Fruit fly (Drosophila melanogaster) whole organism, embryonic: ENCODE measurements around the gene CG45100.

Source experiments
- B-H2 ChIP-seq: fragments of 200-800 bp; sonication (Bioruptor generic); optimal IDR thresholded peaks from 2 replicates; lab custom pipeline; 2018; ENCODE audit warnings: missing biosample characterization, mild to moderate bottlenecking, missing genetic modification characterization
- BtbVII ChIP-seq: fragments of 200-800 bp; sonication (Bioruptor generic); optimal IDR thresholded peaks from 3 replicates; lab custom pipeline; 2017; ENCODE audit warnings: missing biosample characterization, mild to moderate bottlenecking, missing genetic modification characterization
- CG10147 ChIP-seq: fragments of 200-800 bp; sonication (Bioruptor generic); optimal IDR thresholded peaks from 2 replicates; lab custom pipeline; 2019; ENCODE audit warnings: missing biosample characterization, mild to moderate bottlenecking, missing genetic modification characterization, moderate library complexity
- CG10209 ChIP-seq: fragments of 200-800 bp; sonication (Bioruptor generic); optimal IDR thresholded peaks from 3 replicates; lab custom pipeline; 2017; ENCODE audit warnings: missing biosample characterization, mild to moderate bottlenecking, missing genetic modification characterization, missing genetic modification reagents
- CG10274 ChIP-seq: fragments of 200-800 bp; sonication (Bioruptor generic); optimal IDR thresholded peaks from 3 replicates; lab custom pipeline; 2017; ENCODE audit warnings: missing biosample characterization, mild to moderate bottlenecking, missing genetic modification characterization
- CG10431 ChIP-seq: fragments of 200-800 bp; sonication (Bioruptor generic); optimal IDR thresholded peaks from 3 replicates; lab custom pipeline; 2018; ENCODE audit warnings: missing biosample characterization, mild to moderate bottlenecking, missing genetic modification characterization
- CG10565 ChIP-seq: fragments of 200-800 bp; sonication (Bioruptor generic); optimal IDR thresholded peaks from 3 replicates; lab custom pipeline; 2016; ENCODE audit warnings: missing biosample characterization, mild to moderate bottlenecking, missing genetic modification characterization
- CG10959 ChIP-seq: fragments of 200-800 bp; sonication (Bioruptor generic); IDR thresholded peaks from 2 replicates; pipeline ENCODE4 v1.3.6; 2022; ENCODE audit warnings: missing biosample characterization, missing genetic modification characterization
- CG11560 ChIP-seq: fragments of 200-800 bp; sonication (Bioruptor generic); IDR thresholded peaks from 3 replicates; pipeline ENCODE4 v1.3.6; 2022; ENCODE audit warnings: missing biosample characterization, missing genetic modification characterization
- CG12071 ChIP-seq: fragments of 200-800 bp; sonication (Bioruptor generic); optimal IDR thresholded peaks from 3 replicates; lab custom pipeline; 2018; ENCODE audit warnings: missing biosample characterization, mild to moderate bottlenecking, missing genetic modification characterization
- CG15011 ChIP-seq: fragments of 200-800 bp; sonication (Bioruptor generic); optimal IDR thresholded peaks from 3 replicates; lab custom pipeline; 2018; ENCODE audit warnings: missing biosample characterization, mild to moderate bottlenecking, missing genetic modification characterization
- CG15514 ChIP-seq: fragments of 200-800 bp; sonication (Bioruptor generic); optimal IDR thresholded peaks from 3 replicates; lab custom pipeline; 2017; ENCODE audit warnings: missing biosample characterization, missing genetic modification characterization, mild to moderate bottlenecking, moderate library complexity, missing genetic modification reagents
- CG17186 ChIP-seq: fragments of 200-800 bp; sonication (Bioruptor generic); optimal IDR thresholded peaks from 3 replicates; lab custom pipeline; 2017; ENCODE audit warnings: missing biosample characterization, missing genetic modification reagents, missing genetic modification characterization
- CG17359 ChIP-seq: fragments of 200-800 bp; sonication (Bioruptor generic); optimal IDR thresholded peaks from 3 replicates; lab custom pipeline; 2018; ENCODE audit warnings: missing biosample characterization, mild to moderate bottlenecking, missing genetic modification characterization, moderate library complexity
- CG17912 ChIP-seq: fragments of 200-800 bp; sonication (Bioruptor generic); optimal IDR thresholded peaks from 2 replicates; lab custom pipeline; 2018; ENCODE audit warnings: missing biosample characterization, mild to moderate bottlenecking, missing genetic modification characterization
- CG7839 ChIP-seq: fragments of 200-800 bp; sonication (Bioruptor generic); optimal IDR thresholded peaks from 3 replicates; lab custom pipeline; 2018; ENCODE audit warnings: missing biosample characterization, mild to moderate bottlenecking, missing genetic modification characterization, moderate library complexity
- Drgx ChIP-seq: fragments of 200-800 bp; sonication (Bioruptor generic); IDR thresholded peaks from 2 replicates; pipeline ENCODE4 v1.3.6; 2022; ENCODE audit warnings: missing biosample characterization, missing genetic modification characterization
- Fer1 ChIP-seq: fragments of 200-800 bp; sonication (Bioruptor generic); optimal IDR thresholded peaks from 2 replicates; lab custom pipeline; 2017; ENCODE audit warnings: missing biosample characterization, mild to moderate bottlenecking, missing genetic modification characterization
- Fer3 ChIP-seq: fragments of 200-800 bp; sonication (Bioruptor generic); optimal IDR thresholded peaks from 2 replicates; lab custom pipeline; 2018; ENCODE audit warnings: missing biosample characterization, mild to moderate bottlenecking, missing genetic modification characterization, moderate library complexity
- Hr51 ChIP-seq, 2 experiments: fragments of 200-800 bp; sonication (Bioruptor generic); optimal IDR thresholded peaks; 2 replicates in 1 of 2; 3 replicates in 1 of 2; lab custom pipeline; 2016 to 2018; ENCODE audit warnings: missing biosample characterization in 2 of 2, missing genetic modification characterization in 2 of 2, mild to moderate bottlenecking in 1 of 2, moderate library complexity in 1 of 2
- Ptx1 ChIP-seq: fragments of 200-800 bp; sonication (Bioruptor generic); IDR thresholded peaks from 2 replicates; pipeline ENCODE4 v1.3.6; 2022; ENCODE audit warnings: missing biosample characterization, missing genetic modification characterization
- TFAM ChIP-seq: fragments of 200-800 bp; sonication (Bioruptor generic); optimal IDR thresholded peaks from 2 replicates; lab custom pipeline; 2017; ENCODE audit warnings: missing biosample characterization, missing genetic modification characterization, inconsistent platforms
- Xbp1 ChIP-seq: fragments of 200-800 bp; sonication (Bioruptor generic); optimal IDR thresholded peaks from 3 replicates; lab custom pipeline; 2016; ENCODE audit warnings: missing biosample characterization, mild to moderate bottlenecking, missing genetic modification characterization
- al ChIP-seq: fragments of 200-800 bp; sonication (Bioruptor generic); IDR thresholded peaks from 2 replicates; pipeline ENCODE4 v1.3.6; 2022; ENCODE audit warnings: missing biosample characterization, missing genetic modification characterization
- ara ChIP-seq: fragments of 200-800 bp; sonication (Bioruptor generic); IDR thresholded peaks from 2 replicates; pipeline ENCODE4 v1.3.6; 2022; ENCODE audit warnings: missing biosample characterization, missing genetic modification characterization
- btn ChIP-seq: fragments of 200-800 bp; sonication (Bioruptor generic); optimal IDR thresholded peaks from 2 replicates; lab custom pipeline; 2016; ENCODE audit warnings: missing biosample characterization, missing genetic modification characterization
- chm ChIP-seq: fragments of 200-800 bp; sonication (Bioruptor generic); IDR thresholded peaks from 2 replicates; pipeline ENCODE4 v1.3.6; 2022; ENCODE audit warnings: missing biosample characterization, missing genetic modification characterization
- ci ChIP-seq: fragments of 200-800 bp; sonication (Bioruptor generic); IDR thresholded peaks from 3 replicates; pipeline ENCODE4 v1.3.6; 2022; ENCODE audit warnings: missing biosample characterization, missing genetic modification characterization
- cwo ChIP-seq: fragments of 200-800 bp; sonication (Bioruptor generic); optimal IDR thresholded peaks from 3 replicates; lab custom pipeline; 2017; ENCODE audit warnings: missing biosample characterization, missing genetic modification characterization, mild to moderate bottlenecking, moderate library complexity, missing genetic modification reagents
- danr ChIP-seq: fragments of 200-800 bp; sonication (Bioruptor generic); IDR thresholded peaks from 2 replicates; pipeline ENCODE4 v1.3.6; 2022; ENCODE audit warnings: missing biosample characterization, missing genetic modification characterization
- dmrt11E ChIP-seq: fragments of 200-800 bp; sonication (Bioruptor generic); optimal IDR thresholded peaks from 3 replicates; lab custom pipeline; 2018; ENCODE audit warnings: missing biosample characterization, mild to moderate bottlenecking, missing genetic modification characterization, moderate library complexity
- dpn ChIP-seq, 2 experiments: fragments of 200-800 bp; sonication (Bioruptor generic); optimal IDR thresholded peaks; 3 replicates each; lab custom pipeline; 2016; ENCODE audit warnings: missing biosample characterization in 2 of 2, missing genetic modification characterization in 2 of 2
- esg ChIP-seq: fragments of 200-800 bp; sonication (Bioruptor generic); conservative IDR thresholded peaks from 2 replicates; pipeline ENCODE4 v1.3.6; 2022; ENCODE audit warnings: missing biosample characterization, missing genetic modification characterization
- fru ChIP-seq: fragments of >200 bp; optimal IDR thresholded peaks from 2 replicates; lab custom pipeline; 2017
- ftz-f1 ChIP-seq: fragments of 200-800 bp; sonication (Bioruptor generic); optimal IDR thresholded peaks from 2 replicates; lab custom pipeline; 2016; ENCODE audit warnings: missing biosample characterization, missing genetic modification characterization
- fu2 ChIP-seq: fragments of 200-800 bp; sonication (Bioruptor generic); optimal IDR thresholded peaks from 2 replicates; lab custom pipeline; 2016; ENCODE audit warnings: missing biosample characterization, missing genetic modification characterization
- gfzf ChIP-seq: fragments of 200-800 bp; sonication (Bioruptor generic); optimal IDR thresholded peaks from 2 replicates; lab custom pipeline; 2016; ENCODE audit warnings: missing biosample characterization, mild to moderate bottlenecking, missing genetic modification characterization, moderate library complexity
- grau ChIP-seq: fragments of 200-800 bp; optimal IDR thresholded peaks from 3 replicates; lab custom pipeline; 2019; ENCODE audit warnings: missing biosample characterization, mild to moderate bottlenecking, missing genetic modification characterization, moderate library complexity
- gsb-n ChIP-seq: fragments of 200-800 bp; sonication (Bioruptor generic); optimal IDR thresholded peaks from 3 replicates; lab custom pipeline; 2018; ENCODE audit warnings: missing biosample characterization, mild to moderate bottlenecking, missing genetic modification characterization
- ind ChIP-seq: fragments of 200-800 bp; sonication (Bioruptor generic); optimal IDR thresholded peaks from 3 replicates; lab custom pipeline; 2016; ENCODE audit warnings: missing biosample characterization, missing genetic modification characterization
- prd ChIP-seq, 3 experiments: fragments of >200 bp in 2 of 3; fragments of 200-800 bp in 1 of 3; sonication (Bioruptor generic) in 1 of 3; optimal IDR thresholded peaks in 2 of 3; IDR thresholded peaks in 1 of 3; 2 replicates in 2 of 3; 3 replicates in 1 of 3; pipeline versions ENCODE4 v1.3.6 to Lab custom; 2017 to 2022; ENCODE audit warnings: missing biosample characterization in 1 of 3, missing genetic modification characterization in 1 of 3
- psq ChIP-seq: fragments of 200-800 bp; sonication (Bioruptor generic); optimal IDR thresholded peaks from 2 replicates; lab custom pipeline; 2017; ENCODE audit warnings: missing biosample characterization, missing genetic modification characterization
- repo ChIP-seq: fragments of 200-800 bp; sonication (Bioruptor generic); optimal IDR thresholded peaks from 2 replicates; lab custom pipeline; 2016; ENCODE audit warnings: missing biosample characterization, missing genetic modification characterization
- sens-2 ChIP-seq: fragments of 200-800 bp; sonication (Bioruptor generic); IDR thresholded peaks from 2 replicates; pipeline ENCODE4 v1.3.6; 2022; ENCODE audit warnings: missing biosample characterization, missing genetic modification characterization
- sob ChIP-seq: fragments of 200-800 bp; sonication (Bioruptor generic); IDR thresholded peaks from 2 replicates; pipeline ENCODE4 v1.3.6; 2022; ENCODE audit warnings: missing biosample characterization, missing genetic modification characterization
- sqz ChIP-seq: fragments of 200-800 bp; sonication (Bioruptor generic); optimal IDR thresholded peaks from 3 replicates; lab custom pipeline; 2018; ENCODE audit warnings: missing biosample characterization, mild to moderate bottlenecking, missing genetic modification characterization
- sr ChIP-seq: fragments of 200-800 bp; sonication (Bioruptor generic); IDR thresholded peaks from 3 replicates; pipeline ENCODE4 v1.3.6; 2022; ENCODE audit warnings: missing biosample characterization, missing genetic modification characterization
- stc ChIP-seq: fragments of 200-800 bp; sonication (Bioruptor generic); IDR thresholded peaks from 2 replicates; pipeline ENCODE4 v1.3.6; 2022; ENCODE audit warnings: missing biosample characterization, missing genetic modification characterization
- vnd ChIP-seq: fragments of 200-800 bp; sonication (Bioruptor generic); IDR thresholded peaks from 3 replicates; pipeline ENCODE4 v1.3.6; 2022; ENCODE audit warnings: missing biosample characterization, missing genetic modification characterization; ENCODE audit not compliant: partially characterized antibody
- vvl ChIP-seq: fragments of 200-800 bp; sonication (Bioruptor generic); IDR thresholded peaks from 2 replicates; pipeline ENCODE4 v1.3.6; 2022; ENCODE audit warnings: missing biosample characterization, missing genetic modification characterization
- wdn ChIP-seq: fragments of 200-800 bp; sonication (Bioruptor generic); IDR thresholded peaks from 2 replicates; pipeline ENCODE4 v1.3.6; 2022; ENCODE audit warnings: missing biosample characterization, missing genetic modification characterization

CG45100 gene

dm6 chr3R:5466875-5467274 lies 7.5 kb downstream of the CG45100 start, which contains the start of gene RpL35A (continued):
- peak; percentile 57 for TF ChIP-seq grau (tag; lab: Kevin White, UChicago)
- TF ChIP-seq gsb-n (tag; lab: Kevin White, UChicago) = peak; percentile 59
- TF ChIP-seq prd (optimal IDR thresholded peaks at IDR 0.05; lab: Kevin White, UChicago) = no peak
- peak; percentile 28; the same call in 1 of the 3 replicates for TF ChIP-seq prd (GFP tag; IDR thresholded peaks at IDR 0.05; lab: Robert Waterston, UW)
- no peak for TF ChIP-seq Drgx (GFP tag; lab: Robert Waterston, UW)
- TF ChIP-seq CG7839 = peak; percentile 65
- TF ChIP-seq CG17912 (GFP tag; lab: Kevin White, UChicago) = peak; percentile 90
- no peak for TF ChIP-seq fru (lab: Kevin White, UChicago)
- TF ChIP-seq dmrt11E (tag; lab: Kevin White, UChicago) = peak; percentile 61
- peak; percentile 65 for TF ChIP-seq CG10274
- peak; percentile 74; the same call in 2 of the 3 replicates for TF ChIP-seq sr
- no peak for TF ChIP-seq CG15011 (GFP tag; lab: Kevin White, UChicago)
- TF ChIP-seq esg = no peak
- TF ChIP-seq vvl = peak; percentile 69
- TF ChIP-seq BtbVII (GFP tag; lab: Kevin White, UChicago) = peak; percentile 87
- peak; percentile 90 for TF ChIP-seq chm (GFP tag; lab: Robert Waterston, UW)
- TF ChIP-seq CG10209 = peak; percentile 60
- peak; percentile 69 for TF ChIP-seq sob
- peak; percentile 90 for TF ChIP-seq Fer1 (GFP tag; lab: Kevin White, UChicago)
- TF ChIP-seq Ptx1 = no peak
- TF ChIP-seq TFAM (GFP tag; lab: Kevin White, UChicago) = peak; percentile 60
- TF ChIP-seq CG17359 (tag; lab: Kevin White, UChicago) = peak; percentile 67
- no peak for TF ChIP-seq ara (GFP tag; lab: Robert Waterston, UW)
- no peak for TF ChIP-seq CG11560
- TF ChIP-seq gfzf (GFP tag; lab: Kevin White, UChicago) = peak; percentile 87
- TF ChIP-seq stc (GFP tag; lab: Robert Waterston, UW) = peak; percentile 69
- TF ChIP-seq CG17186 (GFP tag; lab: Kevin White, UChicago) = peak; percentile 100
- no peak for TF ChIP-seq CG10959 (GFP tag; lab: Robert Waterston, UW)
- TF ChIP-seq btn (GFP tag; lab: Kevin White, UChicago) = peak; percentile 61
- TF ChIP-seq ci (GFP tag; lab: Robert Waterston, UW) = peak; percentile 94
- TF ChIP-seq repo (GFP tag; lab: Kevin White, UChicago) = peak; percentile 35
- TF ChIP-seq CG15514 (GFP tag; lab: Kevin White, UChicago) = peak; percentile 85
- peak; percentile 51 for TF ChIP-seq Xbp1
- peak; percentile 82 for TF ChIP-seq CG12071 (GFP tag; lab: Kevin White, UChicago)
- TF ChIP-seq CG10565 = no peak
- TF ChIP-seq psq (GFP tag; lab: Kevin White, UChicago) = no peak
- TF ChIP-seq al (GFP tag; lab: Robert Waterston, UW) = no peak
- TF ChIP-seq CG10147 (GFP tag; lab: Kevin White, UChicago) = peak; percentile 56
- TF ChIP-seq Hr51 (GFP tag; optimal IDR thresholded peaks at IDR 0.05; lab: Kevin White, UChicago) = peak; percentile 63
- peak; percentile 52 for TF ChIP-seq cwo (GFP tag; lab: Kevin White, UChicago)
- peak; percentile 19 for TF ChIP-seq fu2 (GFP tag; lab: Kevin White, UChicago)
- no peak for TF ChIP-seq vnd (GFP tag; lab: Robert Waterston, UW)
- no peak for TF ChIP-seq ind (GFP tag; lab: Kevin White, UChicago)
- TF ChIP-seq ftz-f1 (GFP tag; lab: Kevin White, UChicago) = no peak
- TF ChIP-seq CG10431 (GFP tag; lab: Kevin White, UChicago) = peak; percentile 86
- peak; percentile 89 for TF ChIP-seq B-H2 (GFP tag; lab: Kevin White, UChicago)
- no peak for TF ChIP-seq danr (GFP tag; lab: Robert Waterston, UW)
- peak; percentile 74; the same call in 1 of the 2 replicates for TF ChIP-seq sens-2 (GFP tag; lab: Robert Waterston, UW)
- peak; percentile 36; the same call in 1 of the 2 replicates for TF ChIP-seq wdn (GFP tag; lab: Robert Waterston, UW)
- TF ChIP-seq dpn (GFP tag; optimal IDR thresholded peaks at IDR 0.05; lab: Kevin White, UChicago) = peak in 1 of 2 experiments; percentile 71
- TF ChIP-seq Fer3 (tag; lab: Kevin White, UChicago) = peak; percentile 80
- TF ChIP-seq sqz = no peak
